Worm (Caenorhabditis elegans) whole organism, late embryonic: ENCODE results near the gene F59F5.7.

Experiments
- K09A11.1 ChIP-seq: sonication (generic microtip); optimal IDR thresholded peaks from 2 replicates; lab custom pipeline; 2017; ENCODE audit warnings: antibody characterized with exemption, mild to moderate bottlenecking, missing genetic modification characterization, missing compliant biosample characterization; ENCODE audit not compliant: insufficient read depth
- ama-1 ChIP-seq: fragments of 150-350 bp; optimal IDR thresholded peaks from 2 replicates; lab custom pipeline; 2014
- ceh-6 ChIP-seq: fragments of 200-800 bp; sonication (Bioruptor generic); optimal IDR thresholded peaks from 2 replicates; lab custom pipeline; 2018; ENCODE audit warnings: mild to moderate bottlenecking, missing genetic modification characterization, missing compliant biosample characterization
- gmeb-2 ChIP-seq: sonication (generic microtip); optimal IDR thresholded peaks from 2 replicates; lab custom pipeline; 2016; ENCODE audit warnings: missing genetic modification characterization, inconsistent platforms, missing compliant biosample characterization
- hlh-30 ChIP-seq: sonication (generic microtip); optimal IDR thresholded peaks from 2 replicates; lab custom pipeline; 2017; ENCODE audit warnings: antibody characterized with exemption, missing genetic modification characterization, missing compliant biosample characterization; ENCODE audit not compliant: insufficient read depth
- hlh-6 ChIP-seq: sonication (generic microtip); optimal IDR thresholded peaks from 2 replicates; lab custom pipeline; 2016; ENCODE audit warnings: missing genotype, missing genetic modification characterization, missing compliant biosample characterization
- lin-11 ChIP-seq: fragments of 200-800 bp; sonication (Bioruptor generic); optimal IDR thresholded peaks from 2 replicates; lab custom pipeline; 2018; ENCODE audit warnings: mild to moderate bottlenecking, missing genetic modification characterization, missing compliant biosample characterization
- nhr-11 ChIP-seq: fragments of 150-350 bp; optimal IDR thresholded peaks from 2 replicates; lab custom pipeline; 2014; ENCODE audit warnings: missing biosample characterization, missing genetic modification characterization
- odd-2 ChIP-seq: sonication (generic microtip); optimal IDR thresholded peaks from 2 replicates; lab custom pipeline; 2017; ENCODE audit warnings: antibody characterized with exemption, mild to moderate bottlenecking, missing genetic modification characterization, missing compliant biosample characterization
- pat-9 ChIP-seq: fragments of 200-800 bp; sonication (Bioruptor generic); optimal IDR thresholded peaks from 2 replicates; lab custom pipeline; 2018; ENCODE audit warnings: mild to moderate bottlenecking, missing genetic modification characterization, moderate library complexity, missing compliant biosample characterization
- ref-2 ChIP-seq: sonication (generic microtip); optimal IDR thresholded peaks from 2 replicates; lab custom pipeline; 2016; ENCODE audit warnings: missing genetic modification characterization, missing compliant biosample characterization
- sox-2 ChIP-seq: fragments of 200-800 bp; sonication (Bioruptor generic); IDR thresholded peaks from 2 replicates; pipeline ENCODE4 v1.3.6; 2022; ENCODE audit warnings: missing genetic modification reagents, missing genetic modification characterization, missing compliant biosample characterization

- TF ChIP-seq nhr-11 (tag; lab: Kevin White, UChicago) (no peak), K09A11.1 (no peak), hlh-6 (tag; lab: Kevin White, UChicago) (no peak), gmeb-2 (no peak), ceh-6 (GFP tag; lab: Kevin White, UChicago) (no peak), lin-11 (tag; lab: Kevin White, UChicago) (no peak), ama-1 (lab: Kevin White, UChicago) (no peak), odd-2 (no peak), hlh-30 (tag; lab: Kevin White, UChicago) (no peak), sox-2 (GFP tag; lab: Robert Waterston, UW) (no peak), pat-9 (tag; lab: Kevin White, UChicago) (no peak), ref-2 (tag; lab: Kevin White, UChicago) (no peak)
Measured at ce11 chrX:10576872-10577271, 17.6 kb downstream of the F59F5.7 start, which contains the start of gene nhx-5.
